Fruit fly (Drosophila melanogaster): Measurements from ENCODE around the gene mtrm.

mtrm gene

DNA sequence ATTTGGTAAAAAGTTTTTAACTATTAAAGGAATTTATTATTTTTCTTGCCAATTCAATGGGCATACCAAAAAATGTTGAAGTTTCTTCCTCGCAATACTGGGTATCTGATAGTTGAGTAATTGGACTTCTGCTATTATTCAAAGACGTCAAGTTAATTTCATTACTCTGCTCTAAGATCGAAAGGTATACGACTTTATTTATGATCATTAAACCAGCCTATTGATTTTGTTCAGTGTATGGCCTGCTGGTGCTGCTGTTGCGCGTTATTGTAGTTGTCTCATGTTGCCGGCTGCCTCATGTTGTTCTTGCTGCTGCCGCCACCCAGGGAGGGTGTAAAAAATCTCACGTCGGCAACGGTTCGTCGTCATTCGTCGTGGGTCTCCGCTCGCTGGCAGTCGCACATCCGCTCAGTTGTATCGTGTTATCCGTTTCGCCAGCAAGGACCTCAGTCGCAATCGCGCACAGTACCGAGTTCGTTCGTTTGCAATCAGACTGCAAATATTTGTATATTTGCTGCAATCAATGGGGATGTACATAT lies 17.1 kb upstream of the mtrm start, which contains the start of gene CG7120 (continued):
- TF ChIP-seq CrebB (tag; optimal IDR thresholded peaks at IDR 0.05) (no peak), CG7357 (GFP tag; IDR thresholded peaks at IDR 0.05) (no peak), Usf (GFP tag; optimal IDR thresholded peaks at IDR 0.05) (no peak), hth (optimal IDR thresholded peaks at IDR 0.05) (no peak), gfzf (GFP tag; optimal IDR thresholded peaks at IDR 0.05) (no peak), H15 (GFP tag; IDR thresholded peaks at IDR 0.05) (no peak), CG8290 (GFP tag; optimal IDR thresholded peaks at IDR 0.05) (no peak), CG8290 (tag; optimal IDR thresholded peaks at IDR 0.05) (peak in 1 of 2 experiments; percentile 51), pan (optimal IDR thresholded peaks at IDR 0.05) (no peak), pan (GFP tag; optimal IDR thresholded peaks at IDR 0.05 in 1 of 2, IDR thresholded peaks at IDR 0.05 in 1 of 2) (no peak), ro (GFP tag; IDR thresholded peaks at IDR 0.05) (no peak), CG32532 (GFP tag; IDR thresholded peaks at IDR 0.05) (no peak), Hmr (GFP tag; optimal IDR thresholded peaks at IDR 0.05) (peak; percentile 36), CG14014 (GFP tag; IDR thresholded peaks at IDR 0.05) (peak; percentile 41; the same call in 1 of the 2 replicates), CG11695 (GFP tag; IDR thresholded peaks at IDR 0.05) (peak; percentile 44; the same call in 2 of the 3 replicates), CG17912 (GFP tag; optimal IDR thresholded peaks at IDR 0.05) (no peak), Ada2b (GFP tag; IDR thresholded peaks at IDR 0.05) (no peak), shn (GFP tag; optimal IDR thresholded peaks at IDR 0.05) (peak; percentile 14), C15 (GFP tag; IDR thresholded peaks at IDR 0.05) (no peak), tap (tag; optimal IDR thresholded peaks at IDR 0.05) (no peak), CG6813 (GFP tag; optimal IDR thresholded peaks at IDR 0.05) (no peak), CG14860 (GFP tag; IDR thresholded peaks at IDR 0.05; ENCODE audit: partially characterized antibody) (no peak), CG1603 (tag; optimal IDR thresholded peaks at IDR 0.05) (peak; percentile 33), CG6254 (GFP tag; optimal IDR thresholded peaks at IDR 0.05) (peak; percentile 40), CG17612 (GFP tag; IDR thresholded peaks at IDR 0.05) (no peak), nmo (GFP tag; optimal IDR thresholded peaks at IDR 0.05) (peak; percentile 70), Lhr (GFP tag; optimal IDR thresholded peaks at IDR 0.05) (no peak), CG14965 (GFP tag; optimal IDR thresholded peaks at IDR 0.05; ENCODE audit: borderline replicate concordance) (no peak), Oli (tag; optimal IDR thresholded peaks at IDR 0.05) (peak; percentile 67), CG3726 (GFP tag; IDR thresholded peaks at IDR 0.05) (no peak), Sox100B (GFP tag; optimal IDR thresholded peaks at IDR 0.05) (peak; percentile 55), CG8388 (GFP tag; optimal IDR thresholded peaks at IDR 0.05) (peak; percentile 39), gt (GFP tag; IDR thresholded peaks at IDR 0.05) (no peak), Bteb2 (GFP tag; optimal IDR thresholded peaks at IDR 0.05) (peak; percentile 49), CG1529 (GFP tag; optimal IDR thresholded peaks at IDR 0.05) (no peak), br (optimal IDR thresholded peaks at IDR 0.05) (no peak), CG6689 (GFP tag; IDR thresholded peaks at IDR 0.05) (0 out of 2 replicates have a peak, but pooled peaks have one; percentile 33), dpn (GFP tag; optimal IDR thresholded peaks at IDR 0.05) (peak; percentile 27 to 47), eve (GFP tag; optimal IDR thresholded peaks at IDR 0.05) (no peak), hkb (optimal IDR thresholded peaks at IDR 0.05) (no peak), hkb (GFP tag; IDR thresholded peaks at IDR 0.05) (peak; percentile 43; the same call in 1 of the 2 replicates), vvl (GFP tag; IDR thresholded peaks at IDR 0.05) (no peak), Sox102F (GFP tag; optimal IDR thresholded peaks at IDR 0.05) (peak; percentile 59), CG18619 (GFP tag; optimal IDR thresholded peaks at IDR 0.05) (peak; percentile 48), abd-A (tag; optimal IDR thresholded peaks at IDR 0.05) (no peak), Dll (GFP tag; IDR thresholded peaks at IDR 0.05; ENCODE audit: partially characterized antibody) (no peak), CG9797 (GFP tag; optimal IDR thresholded peaks at IDR 0.05) (no peak), CG16863 (GFP tag; optimal IDR thresholded peaks at IDR 0.05) (peak; percentile 51), CG7987 (GFP tag; optimal IDR thresholded peaks at IDR 0.05) (no peak), bab2 (GFP tag; optimal IDR thresholded peaks at IDR 0.05) (peak; percentile 1), CG15696 (tag; optimal IDR thresholded peaks at IDR 0.05) (no peak), dati (GFP tag; IDR thresholded peaks at IDR 0.05) (no peak)
